Fruit fly (Drosophila melanogaster): ENCODE results near the gene CG7990.

The CG7990 gene

dm6 chrX:19162249-19162914 is 39.4 kb downstream of the CG7990 start (continued):
- peak; percentile 19 for TF ChIP-seq nom (GFP tag; optimal IDR thresholded peaks at IDR 0.05)
- no peak for TF ChIP-seq lov (optimal IDR thresholded peaks at IDR 0.05)
- no peak for TF ChIP-seq lov (GFP tag; IDR thresholded peaks at IDR 0.05)
- TF ChIP-seq sens (GFP tag) = no peak
- TF ChIP-seq CG10431 (GFP tag; optimal IDR thresholded peaks at IDR 0.05) = no peak
- TF ChIP-seq eyg (GFP tag; optimal IDR thresholded peaks at IDR 0.05) = no peak
- TF ChIP-seq ftz-f1 (GFP tag; optimal IDR thresholded peaks at IDR 0.05) = no peak
- TF ChIP-seq row (GFP tag; IDR thresholded peaks at IDR 0.05) = peak; percentile 30; the same call in 1 of the 3 replicates
- TF ChIP-seq crol (GFP tag; IDR thresholded peaks at IDR 0.05) = no peak
- no peak for TF ChIP-seq p53 (GFP tag; optimal IDR thresholded peaks at IDR 0.05)
- no peak for TF ChIP-seq vvl (GFP tag; IDR thresholded peaks at IDR 0.05)
- TF ChIP-seq dpn (GFP tag; optimal IDR thresholded peaks at IDR 0.05) = peak in 1 of 2 experiments; percentile 0
- TF ChIP-seq tup (GFP tag; optimal IDR thresholded peaks at IDR 0.05) = no peak
- TF ChIP-seq bsh (GFP tag; optimal IDR thresholded peaks at IDR 0.05) = peak in 1 of 2 experiments; percentile 35
- TF ChIP-seq otp (GFP tag; IDR thresholded peaks at IDR 0.05) = no peak
- TF ChIP-seq CG17829 (tag; optimal IDR thresholded peaks at IDR 0.05) = no peak
- no peak for TF ChIP-seq CG7271 (tag; optimal IDR thresholded peaks at IDR 0.05)
- TF ChIP-seq CG15269 (tag; optimal IDR thresholded peaks at IDR 0.05) = no peak
- no peak for TF ChIP-seq HmgZ (tag; optimal IDR thresholded peaks at IDR 0.05)
- TF ChIP-seq unpg (GFP tag; optimal IDR thresholded peaks at IDR 0.05) = peak; percentile 40
- no peak for TF ChIP-seq D (optimal IDR thresholded peaks at IDR 0.05)
- no peak for TF ChIP-seq D (GFP tag; optimal IDR thresholded peaks at IDR 0.05)
- TF ChIP-seq Sox102F (GFP tag; optimal IDR thresholded peaks at IDR 0.05) = peak; percentile 57
- no peak for TF ChIP-seq CG1792 (GFP tag; optimal IDR thresholded peaks at IDR 0.05)
- no peak for TF ChIP-seq CG31365 (tag; optimal IDR thresholded peaks at IDR 0.05)
- no peak for TF ChIP-seq D19A (tag; optimal IDR thresholded peaks at IDR 0.05)
- no peak for TF ChIP-seq Rx (GFP tag; IDR thresholded peaks at IDR 0.05)
- no peak for TF ChIP-seq CG8388 (GFP tag; optimal IDR thresholded peaks at IDR 0.05)
- no peak for TF ChIP-seq pan (optimal IDR thresholded peaks at IDR 0.05)
- no peak for TF ChIP-seq pan (GFP tag; optimal IDR thresholded peaks at IDR 0.05 in 1 of 2, IDR thresholded peaks at IDR 0.05 in 1 of 2)
- no peak for TF ChIP-seq crp (GFP tag; optimal IDR thresholded peaks at IDR 0.05)
- no peak for TF ChIP-seq CG3726 (GFP tag; IDR thresholded peaks at IDR 0.05)
- no peak for TF ChIP-seq Xrp1 (GFP tag; IDR thresholded peaks at IDR 0.05)
- TF ChIP-seq dmrt11E (tag; optimal IDR thresholded peaks at IDR 0.05) = peak; percentile 11
- TF ChIP-seq cg (GFP tag; optimal IDR thresholded peaks at IDR 0.05) = no peak
- TF ChIP-seq CG17612 (GFP tag; IDR thresholded peaks at IDR 0.05) = no peak
- TF ChIP-seq CG32772 (GFP tag; IDR thresholded peaks at IDR 0.05) = no peak
- TF ChIP-seq knrl (GFP tag; IDR thresholded peaks at IDR 0.05; ENCODE audit: partially characterized antibody) = no peak
- TF ChIP-seq Spps (tag; optimal IDR thresholded peaks at IDR 0.05) = no peak
- TF ChIP-seq chif (GFP tag; optimal IDR thresholded peaks at IDR 0.05) = no peak
- TF ChIP-seq caup (GFP tag; optimal IDR thresholded peaks at IDR 0.05; ENCODE audit: severe bottlenecking) = no peak
- no peak for TF ChIP-seq CG13775 (GFP tag; optimal IDR thresholded peaks at IDR 0.05)
- no peak for TF ChIP-seq CG10147 (GFP tag; optimal IDR thresholded peaks at IDR 0.05)
- no peak for TF ChIP-seq Nf-YA (GFP tag; IDR thresholded peaks at IDR 0.05)
- TF ChIP-seq YL-1 (GFP tag; optimal IDR thresholded peaks at IDR 0.05) = no peak
- no peak for TF ChIP-seq CG10321 (GFP tag; IDR thresholded peaks at IDR 0.05)
- TF ChIP-seq CG6689 (GFP tag; IDR thresholded peaks at IDR 0.05) = no peak
- TF ChIP-seq CG12071 (GFP tag; optimal IDR thresholded peaks at IDR 0.05) = no peak
- TF ChIP-seq CG10267 (tag; optimal IDR thresholded peaks at IDR 0.05) = no peak
- no peak for TF ChIP-seq crc (GFP tag; optimal IDR thresholded peaks at IDR 0.05)
- TF ChIP-seq CG2199 (GFP tag; IDR thresholded peaks at IDR 0.05) = no peak

All from whole organism, embryonic.